Fruit fly (Drosophila melanogaster) whole organism, embryonic: Measurements from ENCODE around the gene Nse1.

Source experiments
- Abd-B ChIP-seq: fragments of 200-800 bp; sonication (Bioruptor generic); optimal IDR thresholded peaks from 2 replicates; lab custom pipeline; 2018; ENCODE audit warnings: missing biosample characterization, mild to moderate bottlenecking, missing genetic modification characterization, moderate library complexity
- Atf3 ChIP-seq: fragments of 200-800 bp; sonication (Bioruptor generic); optimal IDR thresholded peaks from 3 replicates; lab custom pipeline; 2016; ENCODE audit warnings: missing biosample characterization, missing genetic modification characterization
- CG10147 ChIP-seq: fragments of 200-800 bp; sonication (Bioruptor generic); optimal IDR thresholded peaks from 2 replicates; lab custom pipeline; 2019; ENCODE audit warnings: missing biosample characterization, mild to moderate bottlenecking, missing genetic modification characterization, moderate library complexity
- CG10267 ChIP-seq: fragments of 200-800 bp; sonication (Bioruptor generic); optimal IDR thresholded peaks from 2 replicates; lab custom pipeline; 2018; ENCODE audit warnings: missing biosample characterization, mild to moderate bottlenecking, missing genetic modification characterization, moderate library complexity
- CG11695 ChIP-seq: fragments of 200-800 bp; sonication (Bioruptor generic); IDR thresholded peaks from 3 replicates; pipeline ENCODE4 v1.3.6; 2022; ENCODE audit warnings: missing biosample characterization, missing genetic modification characterization
- CG12744 ChIP-seq: fragments of 200-800 bp; sonication (Bioruptor generic); optimal IDR thresholded peaks from 2 replicates; lab custom pipeline; 2016; ENCODE audit warnings: missing biosample characterization, missing genetic modification characterization
- CG12942 ChIP-seq: fragments of 200-800 bp; sonication (Bioruptor generic); optimal IDR thresholded peaks from 3 replicates; lab custom pipeline; 2016; ENCODE audit warnings: missing biosample characterization, missing genetic modification characterization
- CG13775 ChIP-seq: fragments of 200-800 bp; sonication (Bioruptor generic); optimal IDR thresholded peaks from 3 replicates; lab custom pipeline; 2017; ENCODE audit warnings: missing biosample characterization, mild to moderate bottlenecking, missing genetic modification characterization
- CG17385 ChIP-seq: fragments of 200-800 bp; sonication (Bioruptor generic); optimal IDR thresholded peaks from 3 replicates; lab custom pipeline; 2018; ENCODE audit warnings: missing biosample characterization, mild to moderate bottlenecking, missing genetic modification characterization
- CG17829 ChIP-seq: fragments of 200-800 bp; optimal IDR thresholded peaks from 2 replicates; lab custom pipeline; 2019; ENCODE audit warnings: missing biosample characterization, mild to moderate bottlenecking, missing genetic modification characterization, moderate library complexity
- CG2678 ChIP-seq: fragments of 200-800 bp; sonication (Bioruptor generic); optimal IDR thresholded peaks from 3 replicates; lab custom pipeline; 2019; ENCODE audit warnings: missing biosample characterization, mild to moderate bottlenecking, missing genetic modification characterization, moderate library complexity
- CG2889 ChIP-seq: fragments of 200-800 bp; sonication (Bioruptor generic); IDR thresholded peaks from 3 replicates; pipeline ENCODE4 v1.3.6; 2022; ENCODE audit warnings: missing biosample characterization, missing genetic modification characterization
- CG3065 ChIP-seq: fragments of 200-800 bp; sonication (Bioruptor generic); optimal IDR thresholded peaks from 2 replicates; lab custom pipeline; 2016; ENCODE audit warnings: missing biosample characterization, missing genetic modification characterization
- CG3407 ChIP-seq: fragments of 200-800 bp; sonication (Bioruptor generic); optimal IDR thresholded peaks from 2 replicates; lab custom pipeline; 2018; ENCODE audit warnings: missing biosample characterization, mild to moderate bottlenecking, missing genetic modification characterization
- CG7271 ChIP-seq: fragments of 200-800 bp; sonication (Bioruptor generic); optimal IDR thresholded peaks from 2 replicates; lab custom pipeline; 2018; ENCODE audit warnings: missing biosample characterization, mild to moderate bottlenecking, missing genetic modification characterization, moderate library complexity
- CG7786 ChIP-seq: fragments of 200-800 bp; sonication (Bioruptor generic); optimal IDR thresholded peaks from 2 replicates; lab custom pipeline; 2016; ENCODE audit warnings: missing biosample characterization, missing genetic modification characterization
- CG7987 ChIP-seq: fragments of 200-800 bp; sonication (Bioruptor generic); optimal IDR thresholded peaks from 2 replicates; lab custom pipeline; 2018; ENCODE audit warnings: missing biosample characterization, mild to moderate bottlenecking, missing genetic modification characterization, moderate library complexity
- CG8281 ChIP-seq: fragments of 200-800 bp; sonication (Bioruptor generic); optimal IDR thresholded peaks from 2 replicates; lab custom pipeline; 2018; ENCODE audit warnings: missing biosample characterization, mild to moderate bottlenecking, missing genetic modification characterization, moderate library complexity
- CG9932 ChIP-seq: fragments of 200-800 bp; sonication (Bioruptor generic); IDR thresholded peaks from 2 replicates; pipeline ENCODE4 v1.3.6; 2022; ENCODE audit warnings: missing biosample characterization, missing genetic modification characterization
- CoRest ChIP-seq: fragments of 200-800 bp; sonication (Bioruptor generic); optimal IDR thresholded peaks from 3 replicates; lab custom pipeline; 2018; ENCODE audit warnings: missing biosample characterization, mild to moderate bottlenecking, missing genetic modification characterization, moderate library complexity
- D19B ChIP-seq: fragments of 200-800 bp; sonication (Bioruptor generic); optimal IDR thresholded peaks from 2 replicates; lab custom pipeline; 2017; ENCODE audit warnings: missing biosample characterization, mild to moderate bottlenecking, missing genetic modification characterization
- Fer2 ChIP-seq: fragments of 200-800 bp; sonication (Bioruptor generic); optimal IDR thresholded peaks from 2 replicates; lab custom pipeline; 2018; ENCODE audit warnings: missing biosample characterization, mild to moderate bottlenecking, missing genetic modification characterization, moderate library complexity
- Fer3 ChIP-seq: fragments of 200-800 bp; sonication (Bioruptor generic); optimal IDR thresholded peaks from 2 replicates; lab custom pipeline; 2018; ENCODE audit warnings: missing biosample characterization, mild to moderate bottlenecking, missing genetic modification characterization, moderate library complexity
- Gug ChIP-seq: fragments of 200-800 bp; sonication (Bioruptor generic); IDR thresholded peaks from 4 replicates; pipeline ENCODE4 v1.3.6; 2022; ENCODE audit warnings: missing biosample characterization, missing genetic modification characterization
- HmgD ChIP-seq: fragments of 200-800 bp; sonication (Bioruptor generic); optimal IDR thresholded peaks from 3 replicates; lab custom pipeline; 2016; ENCODE audit warnings: missing biosample characterization, missing genetic modification characterization
- Lim3 ChIP-seq: fragments of 200-800 bp; sonication (Bioruptor generic); IDR thresholded peaks from 2 replicates; pipeline ENCODE4 v1.3.6; 2022; ENCODE audit warnings: missing biosample characterization, missing genetic modification characterization
- Xbp1 ChIP-seq: fragments of 200-800 bp; sonication (Bioruptor generic); optimal IDR thresholded peaks from 3 replicates; lab custom pipeline; 2016; ENCODE audit warnings: missing biosample characterization, mild to moderate bottlenecking, missing genetic modification characterization
- YL-1 ChIP-seq: fragments of 200-800 bp; sonication (Bioruptor generic); optimal IDR thresholded peaks from 3 replicates; lab custom pipeline; 2017; ENCODE audit warnings: missing biosample characterization, mild to moderate bottlenecking, missing genetic modification characterization
- ac ChIP-seq: fragments of 200-800 bp; sonication (Bioruptor generic); optimal IDR thresholded peaks from 3 replicates; lab custom pipeline; 2017; ENCODE audit warnings: missing biosample characterization, mild to moderate bottlenecking, missing genetic modification characterization
- al ChIP-seq: fragments of 200-800 bp; sonication (Bioruptor generic); IDR thresholded peaks from 2 replicates; pipeline ENCODE4 v1.3.6; 2022; ENCODE audit warnings: missing biosample characterization, missing genetic modification characterization
- cato ChIP-seq: fragments of 200-800 bp; sonication (Bioruptor generic); optimal IDR thresholded peaks from 2 replicates; lab custom pipeline; 2016; ENCODE audit warnings: missing biosample characterization, missing genetic modification characterization, borderline replicate concordance
- dimm ChIP-seq: fragments of 200-800 bp; sonication (Bioruptor generic); IDR thresholded peaks from 2 replicates; pipeline ENCODE4 v1.3.6; 2022; ENCODE audit warnings: missing biosample characterization, missing genetic modification characterization
- fd3F ChIP-seq: fragments of 200-800 bp; sonication (Bioruptor generic); optimal IDR thresholded peaks from 2 replicates; lab custom pipeline; 2018; ENCODE audit warnings: missing biosample characterization, mild to moderate bottlenecking, missing genetic modification characterization, moderate library complexity
- her ChIP-seq: fragments of 200-800 bp; sonication (Bioruptor generic); optimal IDR thresholded peaks from 2 replicates; lab custom pipeline; 2016; ENCODE audit warnings: missing biosample characterization, missing genetic modification characterization
- kay ChIP-seq: fragments of 200-800 bp; sonication (Bioruptor generic); optimal IDR thresholded peaks from 2 replicates; lab custom pipeline; 2016; ENCODE audit warnings: missing biosample characterization, missing genetic modification characterization
- lilli ChIP-seq: fragments of 200-800 bp; sonication (Bioruptor generic); optimal IDR thresholded peaks from 3 replicates; lab custom pipeline; 2016; ENCODE audit warnings: missing biosample characterization, missing genetic modification characterization
- lmd ChIP-seq: fragments of 200-800 bp; sonication (Bioruptor generic); IDR thresholded peaks from 2 replicates; pipeline ENCODE4 v1.3.6; 2022; ENCODE audit warnings: missing biosample characterization, missing genetic modification characterization
- lov ChIP-seq, 2 experiments: fragments of 200-800 bp in 1 of 2; fragments of >200 bp in 1 of 2; sonication (Bioruptor generic) in 1 of 2; IDR thresholded peaks in 1 of 2; optimal IDR thresholded peaks in 1 of 2; 2 replicates in 1 of 2; 3 replicates in 1 of 2; pipeline versions ENCODE4 v1.3.6 to Lab custom; 2017 to 2022; ENCODE audit warnings: missing biosample characterization in 1 of 2, missing genetic modification characterization in 1 of 2
- luna ChIP-seq: fragments of 200-800 bp; sonication (Bioruptor generic); optimal IDR thresholded peaks from 2 replicates; lab custom pipeline; 2016; ENCODE audit warnings: missing biosample characterization, missing genetic modification characterization
- mld ChIP-seq: fragments of 200-800 bp; sonication (Bioruptor generic); IDR thresholded peaks from 3 replicates; pipeline ENCODE4 v1.3.6; 2022; ENCODE audit warnings: missing biosample characterization, missing genetic modification characterization; ENCODE audit not compliant: partially characterized antibody
- nerfin-1 ChIP-seq: fragments of 200-800 bp; sonication (Bioruptor generic); optimal IDR thresholded peaks from 3 replicates; lab custom pipeline; 2019; ENCODE audit warnings: missing biosample characterization, mild to moderate bottlenecking, missing genetic modification characterization, moderate library complexity
- nmo ChIP-seq: fragments of 200-800 bp; sonication (Bioruptor generic); optimal IDR thresholded peaks from 2 replicates; lab custom pipeline; 2018; ENCODE audit warnings: missing biosample characterization, mild to moderate bottlenecking, missing genetic modification characterization, moderate library complexity
- pho ChIP-seq: fragments of 200-800 bp; sonication (Bioruptor generic); optimal IDR thresholded peaks from 2 replicates; lab custom pipeline; 2016; ENCODE audit warnings: missing biosample characterization, missing genetic modification characterization
- pzg ChIP-seq: fragments of 200-800 bp; sonication (Bioruptor generic); optimal IDR thresholded peaks from 3 replicates; lab custom pipeline; 2018; ENCODE audit warnings: missing biosample characterization, mild to moderate bottlenecking, missing genetic modification characterization, moderate library complexity
- sim ChIP-seq: fragments of 200-800 bp; sonication (Bioruptor generic); IDR thresholded peaks from 2 replicates; pipeline ENCODE4 v1.3.6; 2022; ENCODE audit warnings: missing biosample characterization, missing genetic modification characterization
- sug ChIP-seq: fragments of 200-800 bp; optimal IDR thresholded peaks from 2 replicates; lab custom pipeline; 2019; ENCODE audit warnings: missing biosample characterization, mild to moderate bottlenecking, missing genetic modification characterization, moderate library complexity
- tin ChIP-seq: fragments of 200-800 bp; sonication (Bioruptor generic); optimal IDR thresholded peaks from 3 replicates; lab custom pipeline; 2016; ENCODE audit warnings: missing biosample characterization, missing genetic modification characterization
- trh ChIP-seq: fragments of 200-800 bp; sonication (Bioruptor generic); optimal IDR thresholded peaks from 2 replicates; lab custom pipeline; 2016; ENCODE audit warnings: missing biosample characterization, missing genetic modification characterization
- tx ChIP-seq: fragments of 200-800 bp; sonication (Bioruptor generic); optimal IDR thresholded peaks from 2 replicates; lab custom pipeline; 2016; ENCODE audit warnings: missing biosample characterization, missing genetic modification characterization
- usp ChIP-seq: fragments of >200 bp; optimal IDR thresholded peaks from 2 replicates; lab custom pipeline; 2017; ENCODE audit warnings: missing biosample characterization, missing genetic modification characterization
- yki ChIP-seq: fragments of >200 bp; optimal IDR thresholded peaks from 3 replicates; lab custom pipeline; 2018

The Nse1 gene

DNA sequence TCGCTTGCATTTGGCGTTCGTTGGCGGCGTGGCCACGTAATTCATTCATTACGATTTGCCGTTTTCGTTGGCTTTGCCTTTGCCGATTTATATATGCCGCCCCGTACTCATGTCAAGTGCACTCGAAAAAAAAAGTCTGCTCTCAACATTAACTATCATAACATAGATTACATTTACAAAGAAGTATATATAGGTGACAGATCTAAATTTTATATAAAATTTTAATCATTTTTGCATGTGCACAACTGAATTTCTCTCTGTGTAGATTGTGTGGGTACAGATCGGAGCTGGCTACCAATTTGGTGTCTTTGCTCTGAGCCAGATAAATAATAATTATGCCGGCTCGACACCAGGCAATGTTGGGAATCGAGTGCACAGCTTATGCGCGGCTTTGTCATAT is 21.0 kb upstream of the Nse1 start (continued):
- no peak for TF ChIP-seq HmgD (GFP tag; lab: Kevin White, UChicago)
- TF ChIP-seq usp (GFP tag; lab: Kevin White, UChicago): no peak
- TF ChIP-seq cato (GFP tag; lab: Kevin White, UChicago): no peak
- no peak for TF ChIP-seq CG12744 (GFP tag; lab: Kevin White, UChicago)
- no peak for TF ChIP-seq lov (optimal IDR thresholded peaks at IDR 0.05; lab: Kevin White, UChicago)
- TF ChIP-seq lov (GFP tag; IDR thresholded peaks at IDR 0.05; lab: Robert Waterston, UW): peak; percentile 68; the same call in 1 of the 3 replicates
- TF ChIP-seq CG2678 (tag; lab: Kevin White, UChicago): peak; percentile 49
- peak; percentile 37; the same call in 1 of the 2 replicates for TF ChIP-seq CG9932
- no peak for TF ChIP-seq yki (lab: Kevin White, UChicago)
- peak; percentile 22 for TF ChIP-seq Fer3 (tag; lab: Kevin White, UChicago)
- TF ChIP-seq Lim3 (GFP tag; lab: Robert Waterston, UW): no peak
- TF ChIP-seq CG7786 (GFP tag; lab: Kevin White, UChicago): peak; percentile 31
- TF ChIP-seq sim (GFP tag; lab: Robert Waterston, UW): no peak
- peak; percentile 8 for TF ChIP-seq CG17385 (GFP tag; lab: Kevin White, UChicago)
- no peak for TF ChIP-seq Fer2 (tag; lab: Kevin White, UChicago)
- TF ChIP-seq Gug: no peak
- TF ChIP-seq Xbp1 (GFP tag; lab: Kevin White, UChicago): peak; percentile 50
- no peak for TF ChIP-seq CG3065 (GFP tag; lab: Kevin White, UChicago)
- peak; percentile 46 for TF ChIP-seq CG17829 (tag; lab: Kevin White, UChicago)
- TF ChIP-seq al (GFP tag; lab: Robert Waterston, UW): no peak
- no peak for TF ChIP-seq CG8281 (tag; lab: Kevin White, UChicago)
- no peak for TF ChIP-seq sug (tag; lab: Kevin White, UChicago)
- TF ChIP-seq dimm (GFP tag; lab: Robert Waterston, UW): no peak
- no peak for TF ChIP-seq nerfin-1
- TF ChIP-seq CG11695 (GFP tag; lab: Robert Waterston, UW): peak; percentile 20; the same call in 1 of the 3 replicates
- TF ChIP-seq fd3F (GFP tag; lab: Kevin White, UChicago): peak; percentile 7
- TF ChIP-seq Abd-B (GFP tag; lab: Kevin White, UChicago): peak; percentile 13
- peak; percentile 26 for TF ChIP-seq CG13775 (GFP tag; lab: Kevin White, UChicago)
- peak; percentile 44 for TF ChIP-seq lilli (GFP tag; lab: Kevin White, UChicago)
- no peak for TF ChIP-seq tx (GFP tag; lab: Kevin White, UChicago)
- TF ChIP-seq CG3407 (GFP tag; lab: Kevin White, UChicago): no peak
- no peak for TF ChIP-seq CG7271
- TF ChIP-seq ac: no peak
- no peak for TF ChIP-seq trh (GFP tag; lab: Kevin White, UChicago)
- TF ChIP-seq kay (GFP tag; lab: Kevin White, UChicago): no peak
- no peak for TF ChIP-seq mld (GFP tag; lab: Robert Waterston, UW)
- peak; percentile 39 for TF ChIP-seq nmo (GFP tag; lab: Kevin White, UChicago)
- TF ChIP-seq YL-1 (GFP tag; lab: Kevin White, UChicago): no peak
- no peak for TF ChIP-seq CG10147
- no peak for TF ChIP-seq pho (GFP tag; lab: Kevin White, UChicago)
- TF ChIP-seq luna: no peak
- no peak for TF ChIP-seq D19B (GFP tag; lab: Kevin White, UChicago)
- TF ChIP-seq her (GFP tag; lab: Kevin White, UChicago): no peak
- no peak for TF ChIP-seq pzg (GFP tag; lab: Kevin White, UChicago)
- peak; percentile 19 for TF ChIP-seq tin (GFP tag; lab: Kevin White, UChicago)
- TF ChIP-seq lmd (GFP tag; lab: Robert Waterston, UW): peak; percentile 41; the same call in 1 of the 2 replicates
- TF ChIP-seq CG10267 (tag; lab: Kevin White, UChicago): peak; percentile 18
- peak; percentile 6 for TF ChIP-seq Atf3 (GFP tag; lab: Kevin White, UChicago)
- peak; percentile 9 for TF ChIP-seq CoRest (tag; lab: Kevin White, UChicago)
- TF ChIP-seq CG12942: peak; percentile 2
- no peak for TF ChIP-seq CG7987 (GFP tag; lab: Kevin White, UChicago)
- peak; percentile 51; the same call in 1 of the 3 replicates for TF ChIP-seq CG2889
